Worm (Caenorhabditis elegans): Measurements from ENCODE around the gene C09G5.7.

- TF ChIP-seq lir-3 (tag; optimal IDR thresholded peaks at IDR 0.05) (no peak), nhr-6 (tag; optimal IDR thresholded peaks at IDR 0.05) (no peak), fkh-10 (GFP tag; optimal IDR thresholded peaks at IDR 0.05) (no peak), ama-1 (optimal IDR thresholded peaks at IDR 0.05) (no peak), aly-2 (tag; optimal IDR thresholded peaks at IDR 0.05) (no peak), skn-1 (tag; optimal IDR thresholded peaks at IDR 0.05) (no peak), daf-19 (GFP tag; conservative IDR thresholded peaks at IDR 0.05) (no peak), lin-13 (GFP tag; optimal IDR thresholded peaks at IDR 0.05) (no peak), pqm-1 (tag; optimal IDR thresholded peaks at IDR 0.05) (no peak), egl-27 (tag; optimal IDR thresholded peaks at IDR 0.05) (no peak), dve-1 (tag; optimal IDR thresholded peaks at IDR 0.05; ENCODE audit: insufficient read depth) (no peak)
Measured at ce11 chrII:10707439-10708096, 7.1 kb upstream of the C09G5.7 start.

Data from whole organism, L4 larva.